Fruit fly (Drosophila melanogaster) whole organism, embryonic: ENCODE data around the gene CG32079.

Experiments used
- Ada2b ChIP-seq: fragments of 200-800 bp; sonication (Bioruptor generic); IDR thresholded peaks from 2 replicates; pipeline ENCODE4 v1.3.6; 2022; ENCODE audit warnings: missing biosample characterization, missing genetic modification characterization
- Antp ChIP-seq: fragments of 200-800 bp; sonication (Bioruptor generic); optimal IDR thresholded peaks from 3 replicates; lab custom pipeline; 2016; ENCODE audit warnings: missing biosample characterization, missing genetic modification characterization
- B-H2 ChIP-seq: fragments of 200-800 bp; sonication (Bioruptor generic); optimal IDR thresholded peaks from 2 replicates; lab custom pipeline; 2018; ENCODE audit warnings: missing biosample characterization, mild to moderate bottlenecking, missing genetic modification characterization
- Bteb2 ChIP-seq: fragments of 200-800 bp; sonication (Bioruptor generic); optimal IDR thresholded peaks from 2 replicates; lab custom pipeline; 2016; ENCODE audit warnings: missing biosample characterization, missing genetic modification characterization
- CG1024 ChIP-seq: fragments of 200-800 bp; sonication (Bioruptor generic); IDR thresholded peaks from 2 replicates; pipeline ENCODE4 v1.3.6; 2022; ENCODE audit warnings: missing biosample characterization, missing genetic modification characterization
- CG10321 ChIP-seq: fragments of 200-800 bp; sonication (Bioruptor generic); IDR thresholded peaks from 2 replicates; pipeline ENCODE4 v1.3.6; 2022; ENCODE audit warnings: missing biosample characterization, missing genetic modification characterization
- CG10959 ChIP-seq: fragments of 200-800 bp; sonication (Bioruptor generic); IDR thresholded peaks from 2 replicates; pipeline ENCODE4 v1.3.6; 2022; ENCODE audit warnings: missing biosample characterization, missing genetic modification characterization
- CG11456 ChIP-seq: fragments of 200-800 bp; sonication (Bioruptor generic); IDR thresholded peaks from 3 replicates; pipeline ENCODE4 v1.3.6; 2022; ENCODE audit warnings: missing biosample characterization, missing genetic modification characterization
- CG11723 ChIP-seq: fragments of 200-800 bp; sonication (Bioruptor generic); optimal IDR thresholded peaks from 2 replicates; lab custom pipeline; 2017; ENCODE audit warnings: missing biosample characterization, mild to moderate bottlenecking, missing genetic modification characterization
- CG12659 ChIP-seq: fragments of 200-800 bp; sonication (Bioruptor generic); optimal IDR thresholded peaks from 3 replicates; lab custom pipeline; 2017; ENCODE audit warnings: mild to moderate bottlenecking, missing biosample characterization, missing genetic modification reagents, missing genetic modification characterization
- CG13123 ChIP-seq: fragments of 200-800 bp; sonication (Bioruptor generic); optimal IDR thresholded peaks from 2 replicates; lab custom pipeline; 2016; ENCODE audit warnings: missing biosample characterization, missing genetic modification characterization
- CG13287 ChIP-seq: fragments of 200-800 bp; sonication (Bioruptor generic); IDR thresholded peaks from 2 replicates; pipeline ENCODE4 v1.3.6; 2022; ENCODE audit warnings: missing biosample characterization, missing genetic modification characterization; ENCODE audit not compliant: partially characterized antibody
- CG15601 ChIP-seq: fragments of 200-800 bp; sonication (Bioruptor generic); optimal IDR thresholded peaks from 3 replicates; lab custom pipeline; 2019; ENCODE audit warnings: missing biosample characterization, mild to moderate bottlenecking, missing genetic modification characterization, moderate library complexity
- CG16813 ChIP-seq: fragments of 200-800 bp; sonication (Bioruptor generic); IDR thresholded peaks from 3 replicates; pipeline ENCODE4 v1.3.6; 2022; ENCODE audit warnings: missing biosample characterization, missing genetic modification characterization; ENCODE audit not compliant: partially characterized antibody
- CG17361 ChIP-seq: fragments of 200-800 bp; sonication (Bioruptor generic); IDR thresholded peaks from 3 replicates; pipeline ENCODE4 v1.3.6; 2022; ENCODE audit warnings: missing biosample characterization, missing genetic modification characterization
- CG17912 ChIP-seq: fragments of 200-800 bp; sonication (Bioruptor generic); optimal IDR thresholded peaks from 2 replicates; lab custom pipeline; 2018; ENCODE audit warnings: missing biosample characterization, mild to moderate bottlenecking, missing genetic modification characterization
- CG18599 ChIP-seq: fragments of 200-800 bp; sonication (Bioruptor generic); optimal IDR thresholded peaks from 3 replicates; lab custom pipeline; 2017; ENCODE audit warnings: missing biosample characterization, missing genetic modification characterization, mild to moderate bottlenecking, moderate library complexity, missing genetic modification reagents
- CG2202 ChIP-seq: fragments of 200-800 bp; sonication (Bioruptor generic); optimal IDR thresholded peaks from 2 replicates; lab custom pipeline; 2018; ENCODE audit warnings: missing biosample characterization, mild to moderate bottlenecking, missing genetic modification characterization
- CG2678 ChIP-seq: fragments of 200-800 bp; sonication (Bioruptor generic); optimal IDR thresholded peaks from 3 replicates; lab custom pipeline; 2019; ENCODE audit warnings: missing biosample characterization, mild to moderate bottlenecking, missing genetic modification characterization, moderate library complexity
- CG30020 ChIP-seq: fragments of 200-800 bp; optimal IDR thresholded peaks from 2 replicates; lab custom pipeline; 2019; ENCODE audit warnings: missing biosample characterization, mild to moderate bottlenecking, missing genetic modification characterization, moderate library complexity
- CG32767 ChIP-seq: fragments of 200-800 bp; sonication (Bioruptor generic); IDR thresholded peaks from 2 replicates; pipeline ENCODE4 v1.3.6; 2022; ENCODE audit warnings: missing biosample characterization, missing genetic modification characterization
- CG3847 ChIP-seq: fragments of 200-800 bp; sonication (Bioruptor generic); IDR thresholded peaks from 2 replicates; pipeline ENCODE4 v1.3.6; 2022; ENCODE audit warnings: missing biosample characterization, missing genetic modification characterization
- CG5245 ChIP-seq: fragments of 200-800 bp; sonication (Bioruptor generic); optimal IDR thresholded peaks from 3 replicates; lab custom pipeline; 2016; ENCODE audit warnings: missing biosample characterization, missing genetic modification characterization
- CG6175 ChIP-seq: fragments of 200-800 bp; sonication (Bioruptor generic); IDR thresholded peaks from 3 replicates; pipeline ENCODE4 v1.3.6; 2022; ENCODE audit warnings: missing biosample characterization, missing genetic modification characterization
- CG6683 ChIP-seq: fragments of 200-800 bp; sonication (Bioruptor generic); optimal IDR thresholded peaks from 2 replicates; lab custom pipeline; 2017; ENCODE audit warnings: missing biosample characterization, mild to moderate bottlenecking, missing genetic modification characterization, missing genetic modification reagents
- CG8359 ChIP-seq: fragments of 200-800 bp; sonication (Bioruptor generic); optimal IDR thresholded peaks from 2 replicates; lab custom pipeline; 2017; ENCODE audit warnings: missing biosample characterization, mild to moderate bottlenecking, missing genetic modification characterization, borderline replicate concordance
- CTCF ChIP-seq: fragments of 200-800 bp; sonication (Bioruptor generic); optimal IDR thresholded peaks from 2 replicates; lab custom pipeline; 2017; ENCODE audit warnings: missing biosample characterization, mild to moderate bottlenecking, missing genetic modification characterization, moderate library complexity
- CrebB ChIP-seq: fragments of 200-800 bp; sonication (Bioruptor generic); optimal IDR thresholded peaks from 3 replicates; lab custom pipeline; 2018; ENCODE audit warnings: missing biosample characterization, mild to moderate bottlenecking, missing genetic modification characterization
- Dfd ChIP-seq, 2 experiments: fragments of >200 bp; optimal IDR thresholded peaks; 2 replicates each; lab custom pipeline; 2017; ENCODE audit warnings: missing biosample characterization in 2 of 2, missing genetic modification characterization in 2 of 2
- Elba2 ChIP-seq: fragments of 200-800 bp; sonication (Bioruptor generic); optimal IDR thresholded peaks from 3 replicates; lab custom pipeline; 2016; ENCODE audit warnings: missing biosample characterization, missing genetic modification characterization
- Ets65A ChIP-seq: fragments of 200-800 bp; sonication (Bioruptor generic); peaks from one replicate; lab custom pipeline; 2016; ENCODE audit warnings: missing biosample characterization, missing genetic modification characterization
- Hand ChIP-seq: fragments of 200-800 bp; sonication (Bioruptor generic); optimal IDR thresholded peaks from 2 replicates; lab custom pipeline; 2017; ENCODE audit warnings: mild to moderate bottlenecking, missing biosample characterization, missing genetic modification reagents, missing genetic modification characterization
- Hr39 ChIP-seq: fragments of >200 bp; optimal IDR thresholded peaks from 2 replicates; lab custom pipeline; 2017
- Hr78 ChIP-seq, 2 experiments: fragments of 200-800 bp in 1 of 2; fragments of >200 bp in 1 of 2; sonication (Bioruptor generic) in 1 of 2; optimal IDR thresholded peaks; 2 replicates each; lab custom pipeline; 2017 to 2019; ENCODE audit warnings: missing biosample characterization in 2 of 2, missing genetic modification characterization in 2 of 2, mild to moderate bottlenecking in 1 of 2, moderate library complexity in 1 of 2
- Lhr ChIP-seq: fragments of 200-800 bp; sonication (Bioruptor generic); optimal IDR thresholded peaks from 3 replicates; lab custom pipeline; 2017; ENCODE audit warnings: mild to moderate bottlenecking, missing biosample characterization, missing genetic modification reagents, missing genetic modification characterization
- Stat92E ChIP-seq, 3 experiments: fragments of >200 bp in 2 of 3; fragments of 200-800 bp in 1 of 3; sonication (Bioruptor generic) in 1 of 3; optimal IDR thresholded peaks; 2 replicates each; lab custom pipeline; 2017 to 2019; ENCODE audit warnings: missing biosample characterization in 3 of 3, missing genetic modification characterization in 3 of 3, mild to moderate bottlenecking in 1 of 3, moderate library complexity in 1 of 3
- bab2 ChIP-seq: fragments of 200-800 bp; sonication (Bioruptor generic); optimal IDR thresholded peaks from 2 replicates; lab custom pipeline; 2016; ENCODE audit warnings: missing biosample characterization, missing genetic modification characterization
- cas ChIP-seq: fragments of 200-800 bp; sonication (Bioruptor generic); IDR thresholded peaks from 2 replicates; pipeline ENCODE4 v1.3.6; 2022; ENCODE audit warnings: missing biosample characterization, missing genetic modification characterization
- crc ChIP-seq: fragments of 200-800 bp; sonication (Bioruptor generic); optimal IDR thresholded peaks from 2 replicates; lab custom pipeline; 2016; ENCODE audit warnings: missing biosample characterization, missing genetic modification characterization
- crol ChIP-seq: fragments of 200-800 bp; sonication (Bioruptor generic); IDR thresholded peaks from 2 replicates; pipeline ENCODE4 v1.3.6; 2022; ENCODE audit warnings: missing biosample characterization, missing genetic modification characterization
- dimm ChIP-seq: fragments of 200-800 bp; sonication (Bioruptor generic); IDR thresholded peaks from 2 replicates; pipeline ENCODE4 v1.3.6; 2022; ENCODE audit warnings: missing biosample characterization, missing genetic modification characterization
- fd64A ChIP-seq: fragments of 200-800 bp; sonication (Bioruptor generic); optimal IDR thresholded peaks from 3 replicates; lab custom pipeline; 2018; ENCODE audit warnings: missing biosample characterization, mild to moderate bottlenecking, missing genetic modification characterization
- onecut ChIP-seq: fragments of 200-800 bp; sonication (Bioruptor generic); IDR thresholded peaks from 2 replicates; pipeline ENCODE4 v1.3.6; 2022; ENCODE audit warnings: missing biosample characterization, missing genetic modification characterization
- p53 ChIP-seq: fragments of 200-800 bp; sonication (Bioruptor generic); optimal IDR thresholded peaks from 2 replicates; lab custom pipeline; 2016; ENCODE audit warnings: missing biosample characterization, missing genetic modification characterization
- phol ChIP-seq: fragments of 200-800 bp; sonication (Bioruptor generic); optimal IDR thresholded peaks from 3 replicates; lab custom pipeline; 2018; ENCODE audit warnings: missing biosample characterization, mild to moderate bottlenecking, missing genetic modification characterization, moderate library complexity
- rib ChIP-seq: fragments of 200-800 bp; sonication (Bioruptor generic); IDR thresholded peaks from 2 replicates; pipeline ENCODE4 v1.3.6; 2022; ENCODE audit warnings: missing biosample characterization, missing genetic modification characterization
- row ChIP-seq: fragments of 200-800 bp; sonication (Bioruptor generic); IDR thresholded peaks from 3 replicates; pipeline ENCODE4 v1.3.6; 2022; ENCODE audit warnings: missing biosample characterization, missing genetic modification characterization
- salm ChIP-seq: fragments of 200-800 bp; sonication (Bioruptor generic); optimal IDR thresholded peaks from 2 replicates; lab custom pipeline; 2018; ENCODE audit warnings: missing biosample characterization, mild to moderate bottlenecking, missing genetic modification characterization
- sim ChIP-seq: fragments of 200-800 bp; sonication (Bioruptor generic); IDR thresholded peaks from 2 replicates; pipeline ENCODE4 v1.3.6; 2022; ENCODE audit warnings: missing biosample characterization, missing genetic modification characterization
- sima ChIP-seq: fragments of 200-800 bp; sonication (Bioruptor generic); optimal IDR thresholded peaks from 2 replicates; lab custom pipeline; 2016; ENCODE audit warnings: missing biosample characterization, missing genetic modification characterization
- so ChIP-seq: fragments of 200-800 bp; sonication (Bioruptor generic); IDR thresholded peaks from 3 replicates; pipeline ENCODE4 v1.3.6; 2022; ENCODE audit warnings: missing biosample characterization, missing genetic modification characterization
- z ChIP-seq: fragments of 200-800 bp; sonication (Bioruptor generic); IDR thresholded peaks from 3 replicates; pipeline ENCODE4 v1.3.6; 2022; ENCODE audit warnings: missing biosample characterization, missing genetic modification characterization

The CG32079 gene

DNA sequence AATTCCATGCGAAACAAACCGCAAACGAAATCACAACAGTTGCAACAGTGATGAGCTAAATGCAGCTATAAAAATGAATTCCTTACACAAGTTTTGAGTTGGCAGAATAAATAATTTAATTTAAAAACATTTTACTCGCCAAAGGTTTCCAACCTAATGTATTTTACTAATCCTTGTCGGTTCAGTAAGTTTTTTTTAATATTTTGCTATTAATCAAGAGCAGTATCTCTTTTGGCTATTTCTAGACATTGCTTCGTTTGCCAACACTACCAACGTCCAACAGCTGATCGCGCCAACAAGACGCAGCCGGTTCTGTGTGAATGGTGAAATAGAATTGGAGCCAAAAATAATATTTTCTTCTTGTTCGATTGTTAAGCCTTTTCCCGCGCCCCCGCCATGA, 39.3 kb downstream of the CG32079 start, which contains the start of the genes CG32075, CG45101 and SuUR (continued):
- TF ChIP-seq CG10321 (GFP tag; lab: Robert Waterston, UW) (no peak), CG11723 (peak; percentile 67), CG6683 (GFP tag; lab: Kevin White, UChicago) (peak; percentile 39), sima (GFP tag; lab: Kevin White, UChicago) (peak; percentile 56), Ets65A (GFP tag; lab: Kevin White, UChicago) (peak; percentile 99), Lhr (GFP tag; lab: Kevin White, UChicago) (peak; percentile 51), CG10959 (GFP tag; lab: Robert Waterston, UW) (peak; percentile 57), CG6175 (GFP tag; lab: Robert Waterston, UW) (peak; percentile 66; the same call in 1 of the 3 replicates), CG13287 (GFP tag; lab: Robert Waterston, UW) (peak; percentile 49), CG32767 (GFP tag; lab: Robert Waterston, UW) (peak; percentile 80), Bteb2 (GFP tag; lab: Kevin White, UChicago) (peak; percentile 87), bab2 (GFP tag; lab: Kevin White, UChicago) (peak; percentile 92), CTCF (GFP tag; lab: Kevin White, UChicago) (no peak), CG18599 (GFP tag; lab: Kevin White, UChicago) (peak; percentile 83), z (no peak), CG2678 (peak; percentile 87), cas (GFP tag; lab: Robert Waterston, UW) (peak; percentile 62), dimm (0 out of 2 replicates have a peak, but pooled peaks have one; percentile 7), CG5245 (GFP tag; lab: Kevin White, UChicago) (peak; percentile 65), CG2202 (peak; percentile 59), fd64A (GFP tag; lab: Kevin White, UChicago) (no peak), Hr78 (GFP tag; optimal IDR thresholded peaks at IDR 0.05; lab: Kevin White, UChicago) (no peak), CG3847 (peak; percentile 90), Elba2 (GFP tag; lab: Kevin White, UChicago) (peak; percentile 81), onecut (GFP tag; lab: Robert Waterston, UW) (peak; percentile 34; the same call in 1 of the 2 replicates), Ada2b (GFP tag; lab: Robert Waterston, UW) (peak; percentile 88), Antp (GFP tag; lab: Kevin White, UChicago) (peak; percentile 84), B-H2 (GFP tag; lab: Kevin White, UChicago) (peak; percentile 86), CG8359 (GFP tag; lab: Kevin White, UChicago) (no peak), CG12659 (GFP tag; lab: Kevin White, UChicago) (peak; percentile 94), sim (no peak), CG16813 (GFP tag; lab: Robert Waterston, UW) (no peak), Hr39 (lab: Kevin White, UChicago) (no peak), CG17361 (GFP tag; lab: Robert Waterston, UW) (peak; percentile 87), CG1024 (GFP tag; lab: Robert Waterston, UW) (peak; percentile 79), Dfd (GFP tag; optimal IDR thresholded peaks at IDR 0.05; lab: Kevin White, UChicago) (no peak), CrebB (tag; lab: Kevin White, UChicago) (peak; percentile 58), Hand (no peak), crc (peak; percentile 73), phol (tag; lab: Kevin White, UChicago) (peak; percentile 90), CG17912 (GFP tag; lab: Kevin White, UChicago) (peak; percentile 41), row (peak; percentile 94), rib (GFP tag; lab: Robert Waterston, UW) (peak; percentile 74), crol (GFP tag; lab: Robert Waterston, UW) (no peak), salm (tag; lab: Kevin White, UChicago) (peak; percentile 24), CG11456 (GFP tag; lab: Robert Waterston, UW) (peak; percentile 82), so (GFP tag; lab: Robert Waterston, UW) (peak; percentile 78; the same call in 2 of the 3 replicates), Stat92E (GFP tag; optimal IDR thresholded peaks at IDR 0.05; lab: Kevin White, UChicago) (peak in 1 of 3 experiments; percentile 76), CG15601 (tag; lab: Kevin White, UChicago) (peak; percentile 77), CG30020 (peak; percentile 61), CG13123 (GFP tag; lab: Kevin White, UChicago) (peak; percentile 82), p53 (GFP tag; lab: Kevin White, UChicago) (peak; percentile 71)
